Worm (Caenorhabditis elegans): ENCODE results near the gene dpy-1.

DNA sequence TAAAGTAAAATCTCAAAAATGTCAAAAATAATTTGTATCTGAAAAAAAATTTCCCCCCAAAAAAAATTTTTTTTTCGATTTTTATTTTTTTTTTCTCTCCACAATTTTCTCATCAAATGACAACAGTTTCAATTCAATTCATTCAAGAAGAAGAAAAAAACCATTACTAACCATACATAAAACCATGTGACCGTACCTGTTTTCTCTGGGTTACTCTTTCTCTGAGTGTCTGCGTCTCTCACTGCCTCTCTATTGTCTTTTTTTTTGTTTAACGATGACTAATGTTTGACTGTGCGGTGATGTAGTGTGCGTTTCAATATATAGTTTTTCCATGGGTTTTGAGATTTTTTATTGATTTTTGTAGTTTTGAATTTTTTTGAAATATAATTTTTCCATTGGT, 42.9 kb upstream of the dpy-1 start:
- no peak for TF ChIP-seq blmp-1 (tag; optimal IDR thresholded peaks at IDR 0.05)
- no peak for TF ChIP-seq pha-4 (tag; optimal IDR thresholded peaks at IDR 0.05)
- TF ChIP-seq elt-1 (tag; optimal IDR thresholded peaks at IDR 0.05; ENCODE audit: borderline replicate concordance, insufficient read depth), result no peak
- no peak for TF ChIP-seq lsy-2 (tag; optimal IDR thresholded peaks at IDR 0.05)
- TF ChIP-seq snpc-4 (tag; optimal IDR thresholded peaks at IDR 0.05), result no peak
